Worm (Caenorhabditis elegans): ENCODE data around the gene srj-19.

- no peak for TF ChIP-seq lin-32 (GFP tag; optimal IDR thresholded peaks at IDR 0.05)
- TF ChIP-seq elt-1 (tag; optimal IDR thresholded peaks at IDR 0.05; ENCODE audit: borderline replicate concordance, insufficient read depth) = no peak
- no peak for TF ChIP-seq ztf-11 (tag; optimal IDR thresholded peaks at IDR 0.05)
- no peak for TF ChIP-seq pha-4 (tag; optimal IDR thresholded peaks at IDR 0.05)
- no peak for TF ChIP-seq nhr-28 (tag; optimal IDR thresholded peaks at IDR 0.05)
- TF ChIP-seq lin-13 (tag; optimal IDR thresholded peaks at IDR 0.05) = no peak
- no peak for TF ChIP-seq flh-1 (GFP tag; optimal IDR thresholded peaks at IDR 0.05)
- no peak for TF ChIP-seq unc-62 (GFP tag; optimal IDR thresholded peaks at IDR 0.05)
- no peak for TF ChIP-seq nhr-237 (tag; optimal IDR thresholded peaks at IDR 0.05)
- no peak for TF ChIP-seq nhr-76 (tag; optimal IDR thresholded peaks at IDR 0.05)
Measured at ce11 chrV:2595720-2596119, 25.2 kb upstream of the srj-19 start.
